Worm (Caenorhabditis elegans) whole organism, L2 larva: ENCODE data around the gene F34H10.5.

ENCODE experiments used
- R02D3.7 ChIP-seq: fragments of 150-350 bp; optimal IDR thresholded peaks from 2 replicates; lab custom pipeline; 2014; ENCODE audit warnings: missing biosample characterization, missing genetic modification characterization
- blmp-1 ChIP-seq: sonication (generic microtip); optimal IDR thresholded peaks from 2 replicates; lab custom pipeline; 2017; ENCODE audit warnings: missing genetic modification characterization, mild to moderate bottlenecking, missing compliant biosample characterization, antibody characterized with exemption, moderate library complexity; ENCODE audit not compliant: insufficient read depth
- lin-39 ChIP-seq: fragments of 150-350 bp; optimal IDR thresholded peaks from 2 replicates; lab custom pipeline; 2014; ENCODE audit warnings: missing biosample characterization, missing genetic modification reagents, missing genetic modification characterization
- mbf-1 ChIP-seq: sonication (generic microtip); optimal IDR thresholded peaks from 2 replicates; lab custom pipeline; 2017; ENCODE audit warnings: missing biosample characterization, missing genetic modification characterization
- mdl-1 ChIP-seq, 2 experiments: fragments of 150-350 bp in 1 of 2; sonication (generic microtip) in 1 of 2; optimal IDR thresholded peaks; 2 replicates each; lab custom pipeline; 2017; ENCODE audit warnings: missing biosample characterization in 2 of 2, missing genetic modification characterization in 2 of 2
- nhr-12 ChIP-seq: fragments of 150-350 bp; optimal IDR thresholded peaks from 2 replicates; lab custom pipeline; 2014; ENCODE audit warnings: missing biosample characterization, missing genetic modification characterization
- nhr-237 ChIP-seq: fragments of 150-350 bp; optimal IDR thresholded peaks from 2 replicates; lab custom pipeline; 2014; ENCODE audit warnings: missing biosample characterization, missing genetic modification characterization
- nhr-77 ChIP-seq: fragments of 150-350 bp; optimal IDR thresholded peaks from 2 replicates; lab custom pipeline; 2014; ENCODE audit warnings: missing biosample characterization, missing genetic modification characterization
- unc-62 ChIP-seq: fragments of 150-350 bp; optimal IDR thresholded peaks from 2 replicates; lab custom pipeline; 2014; ENCODE audit warnings: missing biosample characterization, missing genetic modification reagents, missing genetic modification characterization

DNA sequence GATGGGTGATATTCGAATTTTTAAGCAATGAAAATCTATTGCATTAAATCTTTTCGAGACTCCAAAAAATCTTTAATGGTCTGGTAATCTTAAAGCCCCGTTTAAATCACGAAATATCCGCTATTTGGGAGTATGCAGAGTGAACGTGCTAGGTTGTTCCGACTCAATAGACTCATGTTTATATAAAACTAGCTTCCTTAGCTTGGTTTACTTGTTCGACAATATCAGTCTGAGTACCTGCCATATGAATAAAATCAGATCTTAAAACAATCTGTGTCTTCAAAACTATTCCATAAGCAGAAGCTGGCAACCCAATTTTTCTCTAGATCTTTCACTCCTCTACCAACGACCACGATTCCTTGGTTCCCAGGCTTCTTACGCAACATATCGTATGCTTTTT is 32.3 kb upstream of the F34H10.5 start:
- TF ChIP-seq mdl-1 (tag; optimal IDR thresholded peaks at IDR 0.05; lab: Kevin White, UChicago) (no peak), unc-62 (GFP tag; lab: Kevin White, UChicago) (no peak), lin-39 (tag; lab: Kevin White, UChicago) (no peak), nhr-12 (no peak), nhr-77 (no peak), blmp-1 (tag; lab: Kevin White, UChicago) (no peak), nhr-237 (no peak), R02D3.7 (no peak), mbf-1 (tag; lab: Kevin White, UChicago) (no peak)
